Worm (Caenorhabditis elegans): ENCODE results near the gene srx-87.
A peak's percentile ranks its signal among the peaks of the same experiment; 100 is the strongest.

DNA sequence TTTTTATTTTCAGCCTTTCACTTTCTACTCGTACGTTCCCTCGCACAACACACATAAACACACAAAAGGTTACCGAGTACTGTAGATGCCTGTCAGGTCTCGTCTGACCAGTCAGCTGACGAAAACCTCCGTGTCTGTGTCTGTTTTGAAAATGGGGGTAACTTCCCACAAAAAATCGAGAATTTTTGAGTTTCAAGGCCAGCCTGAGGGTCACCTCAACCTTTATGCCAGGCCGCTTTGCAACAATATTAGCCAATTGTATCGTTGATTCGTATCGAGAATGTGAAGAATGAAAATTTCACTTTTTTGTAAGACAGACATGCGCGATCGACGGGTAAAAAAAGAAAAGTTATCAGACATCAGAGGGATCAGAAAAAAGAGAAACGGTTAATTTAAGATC is 33.6 kb upstream of the srx-87 start:
- TF ChIP-seq nhr-12 (tag; optimal IDR thresholded peaks at IDR 0.05), result no peak
- no peak for TF ChIP-seq zag-1 (tag; optimal IDR thresholded peaks at IDR 0.05)
- TF ChIP-seq nhr-11 (tag; optimal IDR thresholded peaks at IDR 0.05), result no peak
- no peak for TF ChIP-seq elt-3 (tag; optimal IDR thresholded peaks at IDR 0.05)
- no peak for TF ChIP-seq ztf-11 (tag; optimal IDR thresholded peaks at IDR 0.05)
- no peak for TF ChIP-seq snpc-4 (tag; optimal IDR thresholded peaks at IDR 0.05)
- TF ChIP-seq elt-1 (tag; optimal IDR thresholded peaks at IDR 0.05), result peak; percentile 29
- no peak for TF ChIP-seq elt-2 (tag; optimal IDR thresholded peaks at IDR 0.05)
- TF ChIP-seq ama-1 (optimal IDR thresholded peaks at IDR 0.05), result no peak
- no peak for TF ChIP-seq aly-2 (tag; optimal IDR thresholded peaks at IDR 0.05)

Measured in whole organism, L3 larva.